Worm (Caenorhabditis elegans) whole organism, L1 larva: ENCODE data around the gene ZK1320.7.

Source experiments
- ces-1 ChIP-seq: fragments of 150-350 bp; optimal IDR thresholded peaks from 2 replicates; lab custom pipeline; 2014; ENCODE audit warnings: missing biosample characterization, missing genetic modification reagents, missing genetic modification characterization
- hlh-17 ChIP-seq: fragments of 200-800 bp; sonication (Bioruptor generic); optimal IDR thresholded peaks from 2 replicates; lab custom pipeline; 2018; ENCODE audit warnings: missing genetic modification characterization, mild to moderate bottlenecking, missing compliant biosample characterization, moderate library complexity, borderline replicate concordance
- mep-1 ChIP-seq: fragments of 150-350 bp; optimal IDR thresholded peaks from 2 replicates; lab custom pipeline; 2014; ENCODE audit warnings: missing biosample characterization, missing genetic modification characterization
- nhr-11 ChIP-seq: fragments of 150-350 bp; optimal IDR thresholded peaks from 2 replicates; lab custom pipeline; 2014; ENCODE audit warnings: missing biosample characterization, missing genetic modification characterization
- nhr-76 ChIP-seq: sonication (generic microtip); optimal IDR thresholded peaks from 2 replicates; lab custom pipeline; 2017; ENCODE audit warnings: missing biosample characterization, missing genetic modification characterization
- vab-15 ChIP-seq: sonication (generic microtip); optimal IDR thresholded peaks from 2 replicates; lab custom pipeline; 2017; ENCODE audit warnings: missing genotype, mild to moderate bottlenecking, missing genetic modification characterization, missing compliant biosample characterization

DNA sequence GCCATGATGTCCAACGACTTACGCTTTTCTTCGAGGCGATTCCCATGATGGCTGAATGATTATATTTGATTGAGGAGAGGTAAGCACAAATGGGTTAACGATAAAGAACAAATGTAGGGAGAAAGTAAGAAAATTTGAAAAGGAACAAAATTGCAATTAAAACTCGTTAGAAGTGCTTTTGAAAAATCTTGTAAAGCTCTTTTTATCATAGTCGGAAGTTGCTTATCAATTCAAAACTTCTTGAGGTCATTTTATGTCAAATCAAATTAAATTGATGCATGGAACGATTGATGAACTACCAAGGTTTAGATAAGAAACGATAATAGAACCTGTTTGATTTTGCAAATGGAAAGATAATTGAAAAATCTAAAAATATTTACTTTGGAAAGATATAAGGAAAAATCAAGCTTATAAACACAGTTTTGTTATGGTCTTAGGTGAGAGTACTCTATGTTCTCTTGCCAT lies 37.5 kb downstream of the ZK1320.7 start, which contains the start of gene glt-5:
- no peak for TF ChIP-seq vab-15 (tag; lab: Kevin White, UChicago)
- TF ChIP-seq mep-1 (tag; lab: Kevin White, UChicago), result no peak
- TF ChIP-seq nhr-11 (tag; lab: Kevin White, UChicago), result no peak
- TF ChIP-seq nhr-76 (tag; lab: Kevin White, UChicago), result no peak
- no peak for TF ChIP-seq hlh-17 (GFP tag; lab: Kevin White, UChicago)
- TF ChIP-seq ces-1 (GFP tag; lab: Kevin White, UChicago), result no peak
